Worm (Caenorhabditis elegans) whole organism, mixed stage, embryonic: Measurements from ENCODE around the gene srg-10.

ENCODE experiments used
- bed-3 ChIP-seq: fragments of 200-800 bp; sonication (Bioruptor generic); optimal IDR thresholded peaks from 3 replicates; lab custom pipeline; 2018; ENCODE audit warnings: mild to moderate bottlenecking, missing genetic modification characterization, moderate library complexity, missing compliant biosample characterization
- flh-1 ChIP-seq: fragments of 200-800 bp; sonication (Bioruptor generic); optimal IDR thresholded peaks from 2 replicates; lab custom pipeline; 2018; ENCODE audit warnings: mild to moderate bottlenecking, missing genetic modification characterization, moderate library complexity, missing compliant biosample characterization
- lin-13 ChIP-seq: fragments of 150-350 bp; optimal IDR thresholded peaks from 2 replicates; lab custom pipeline; 2014; ENCODE audit warnings: missing biosample characterization, missing genetic modification characterization
- mab-5 ChIP-seq: fragments of 150-350 bp; optimal IDR thresholded peaks from 2 replicates; lab custom pipeline; 2014; ENCODE audit warnings: missing biosample characterization, missing genetic modification characterization
- nhr-12 ChIP-seq: fragments of 150-350 bp; optimal IDR thresholded peaks from 2 replicates; lab custom pipeline; 2014; ENCODE audit warnings: missing biosample characterization, missing genetic modification characterization
- nhr-76 ChIP-seq: sonication (generic microtip); optimal IDR thresholded peaks from 2 replicates; lab custom pipeline; 2017; ENCODE audit warnings: missing biosample characterization, missing genetic modification characterization
- pha-4 ChIP-seq: fragments of 150-350 bp; optimal IDR thresholded peaks from 2 replicates; lab custom pipeline; 2018; ENCODE audit warnings: missing biosample characterization, missing genetic modification reagents, missing genetic modification characterization
- snpc-4 ChIP-seq: fragments of 150-350 bp; optimal IDR thresholded peaks from 2 replicates; lab custom pipeline; 2014; ENCODE audit warnings: missing biosample characterization, missing genetic modification characterization
- unc-39 ChIP-seq: fragments of 150-350 bp; optimal IDR thresholded peaks from 2 replicates; lab custom pipeline; 2014; ENCODE audit warnings: missing biosample characterization, missing genetic modification characterization
- unc-62 ChIP-seq: fragments of 150-350 bp; optimal IDR thresholded peaks from 2 replicates; lab custom pipeline; 2014; ENCODE audit warnings: missing biosample characterization, missing genetic modification reagents, missing genetic modification characterization
- zip-8 ChIP-seq: fragments of 150-350 bp; optimal IDR thresholded peaks from 2 replicates; lab custom pipeline; 2014; ENCODE audit warnings: missing biosample characterization, missing genetic modification characterization

- TF ChIP-seq pha-4 (tag; lab: Kevin White, UChicago) (no peak), mab-5 (tag; lab: Kevin White, UChicago) (no peak), bed-3 (GFP tag; lab: Kevin White, UChicago) (no peak), unc-62 (GFP tag; lab: Kevin White, UChicago) (no peak), lin-13 (tag; lab: Kevin White, UChicago) (no peak), flh-1 (GFP tag; lab: Kevin White, UChicago) (no peak), nhr-76 (tag; lab: Kevin White, UChicago) (no peak), snpc-4 (tag; lab: Kevin White, UChicago) (no peak), unc-39 (tag; lab: Kevin White, UChicago) (no peak), zip-8 (no peak), nhr-12 (no peak)
These were observed 5.6 kb upstream of the srg-10 start, which contains the start of gene srg-13 for ce11 chrIII:4671949-4672348.
